Worm (Caenorhabditis elegans) whole organism, L3 larva: ENCODE measurements around the gene egl-8.

ENCODE experiments used
- R02D3.7 ChIP-seq: fragments of 150-350 bp; optimal IDR thresholded peaks from 2 replicates; lab custom pipeline; 2014; ENCODE audit warnings: missing biosample characterization, missing genetic modification characterization
- ama-1 ChIP-seq: fragments of 150-350 bp; optimal IDR thresholded peaks from 2 replicates; lab custom pipeline; 2018
- ceh-82 ChIP-seq: fragments of 150-350 bp; optimal IDR thresholded peaks from 2 replicates; lab custom pipeline; 2014; ENCODE audit warnings: missing biosample characterization, missing genetic modification characterization
- elt-2 ChIP-seq: sonication (generic microtip); optimal IDR thresholded peaks from 2 replicates; lab custom pipeline; 2016; ENCODE audit warnings: missing genetic modification reagents, mild to moderate bottlenecking, missing genetic modification characterization, missing compliant biosample characterization
- lin-15B ChIP-seq: fragments of 150-350 bp; optimal IDR thresholded peaks from 2 replicates; lab custom pipeline; 2014; ENCODE audit warnings: missing biosample characterization, missing genetic modification characterization
- nfya-1 ChIP-seq: sonication (generic microtip); optimal IDR thresholded peaks from 2 replicates; lab custom pipeline; 2017; ENCODE audit warnings: missing genetic modification characterization, mild to moderate bottlenecking, missing compliant biosample characterization, antibody characterized with exemption, moderate library complexity; ENCODE audit not compliant: insufficient read depth
- nhr-237 ChIP-seq: fragments of 150-350 bp; optimal IDR thresholded peaks from 2 replicates; lab custom pipeline; 2014; ENCODE audit warnings: missing biosample characterization, missing genetic modification characterization
- nhr-25 ChIP-seq: sonication (generic microtip); optimal IDR thresholded peaks from 2 replicates; lab custom pipeline; 2017; ENCODE audit warnings: missing biosample characterization, missing genetic modification characterization
- nhr-28 ChIP-seq: fragments of 150-350 bp; optimal IDR thresholded peaks from 2 replicates; lab custom pipeline; 2014; ENCODE audit warnings: missing biosample characterization, missing genetic modification characterization
- snpc-4 ChIP-seq: fragments of 150-350 bp; optimal IDR thresholded peaks from 2 replicates; lab custom pipeline; 2014; ENCODE audit warnings: missing biosample characterization, missing genetic modification characterization
- unc-62 ChIP-seq: fragments of 150-350 bp; sonication (generic microtip); optimal IDR thresholded peaks from 4 replicates; lab custom pipeline; 2014; ENCODE audit warnings: missing biosample characterization, missing genetic modification reagents, missing genetic modification characterization

DNA sequence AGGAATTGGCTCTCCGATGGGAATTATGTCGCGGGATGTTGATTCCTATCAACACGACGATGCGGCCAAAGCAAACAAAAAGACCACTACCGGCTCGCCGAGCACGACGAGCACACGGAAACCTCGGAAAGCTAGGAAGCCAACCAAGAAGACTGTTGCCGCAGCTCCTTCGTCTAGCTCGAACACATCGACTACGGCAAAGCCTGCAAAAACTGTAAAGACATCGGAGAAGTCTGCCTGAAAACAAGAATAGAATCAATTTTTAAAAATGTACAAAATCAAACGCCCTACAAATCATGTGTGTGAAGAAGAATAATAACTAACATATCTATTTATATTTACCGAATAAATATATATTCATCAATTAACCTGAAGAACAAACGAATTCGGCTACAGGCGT lies 14.3 kb upstream of the egl-8 start:
- TF ChIP-seq unc-62 (GFP tag; lab: Kevin White, UChicago) (no peak), nhr-28 (tag; lab: Kevin White, UChicago) (no peak), nhr-237 (tag; lab: Kevin White, UChicago) (no peak), ceh-82 (no peak), snpc-4 (tag; lab: Kevin White, UChicago) (no peak), R02D3.7 (tag; lab: Kevin White, UChicago) (no peak), elt-2 (tag; lab: Kevin White, UChicago) (no peak), nhr-25 (tag; lab: Kevin White, UChicago) (no peak), ama-1 (lab: Kevin White, UChicago) (peak; percentile 63), nfya-1 (no peak), lin-15B (no peak)
